Fruit fly (Drosophila melanogaster) whole organism, embryonic: ENCODE data around the gene CG5381.

Source experiments
- Atf6 ChIP-seq: fragments of 200-800 bp; sonication (Bioruptor generic); IDR thresholded peaks from 2 replicates; pipeline ENCODE4 v1.3.6; 2022; ENCODE audit warnings: missing biosample characterization, missing genetic modification characterization
- B-H1 ChIP-seq: fragments of 200-800 bp; sonication (Bioruptor generic); IDR thresholded peaks from 3 replicates; pipeline ENCODE4 v1.3.6; 2022; ENCODE audit warnings: missing biosample characterization, missing genetic modification characterization
- CG10321 ChIP-seq: fragments of 200-800 bp; sonication (Bioruptor generic); IDR thresholded peaks from 2 replicates; pipeline ENCODE4 v1.3.6; 2022; ENCODE audit warnings: missing biosample characterization, missing genetic modification characterization
- CG10654 ChIP-seq: fragments of 200-800 bp; sonication (Bioruptor generic); optimal IDR thresholded peaks from 2 replicates; lab custom pipeline; 2016; ENCODE audit warnings: missing biosample characterization, missing genetic modification characterization
- CG12769 ChIP-seq: fragments of 200-800 bp; sonication (Bioruptor generic); optimal IDR thresholded peaks from 2 replicates; lab custom pipeline; 2019; ENCODE audit warnings: missing biosample characterization, mild to moderate bottlenecking, missing genetic modification characterization, moderate library complexity
- CG14441 ChIP-seq: fragments of 200-800 bp; sonication (Bioruptor generic); IDR thresholded peaks from 2 replicates; pipeline ENCODE4 v1.3.6; 2022; ENCODE audit warnings: missing biosample characterization, missing genetic modification characterization
- CG14710 ChIP-seq: fragments of 200-800 bp; sonication (Bioruptor generic); optimal IDR thresholded peaks from 3 replicates; lab custom pipeline; 2019; ENCODE audit warnings: missing biosample characterization, mild to moderate bottlenecking, missing genetic modification characterization, moderate library complexity
- CG15011 ChIP-seq: fragments of 200-800 bp; sonication (Bioruptor generic); optimal IDR thresholded peaks from 3 replicates; lab custom pipeline; 2018; ENCODE audit warnings: missing biosample characterization, mild to moderate bottlenecking, missing genetic modification characterization
- CG2678 ChIP-seq: fragments of 200-800 bp; sonication (Bioruptor generic); optimal IDR thresholded peaks from 3 replicates; lab custom pipeline; 2019; ENCODE audit warnings: missing biosample characterization, mild to moderate bottlenecking, missing genetic modification characterization, moderate library complexity
- CG31365 ChIP-seq: fragments of 200-800 bp; sonication (Bioruptor generic); optimal IDR thresholded peaks from 2 replicates; lab custom pipeline; 2018; ENCODE audit warnings: missing biosample characterization, mild to moderate bottlenecking, missing genetic modification characterization
- CG34224 ChIP-seq: fragments of 200-800 bp; sonication (Bioruptor generic); IDR thresholded peaks from 3 replicates; pipeline ENCODE4 v1.3.6; 2022; ENCODE audit warnings: missing biosample characterization, missing genetic modification characterization; ENCODE audit not compliant: partially characterized antibody
- CG3995 ChIP-seq: fragments of 200-800 bp; sonication (Bioruptor generic); optimal IDR thresholded peaks from 3 replicates; lab custom pipeline; 2016; ENCODE audit warnings: missing biosample characterization, missing genetic modification characterization
- CG4617 ChIP-seq: fragments of 200-800 bp; sonication (Bioruptor generic); optimal IDR thresholded peaks from 3 replicates; lab custom pipeline; 2016; ENCODE audit warnings: missing biosample characterization, missing genetic modification characterization, borderline replicate concordance
- CG4707 ChIP-seq: fragments of 200-800 bp; sonication (Bioruptor generic); optimal IDR thresholded peaks from 2 replicates; lab custom pipeline; 2018; ENCODE audit warnings: missing biosample characterization, mild to moderate bottlenecking, missing genetic modification characterization, moderate library complexity
- CG6689 ChIP-seq: fragments of 200-800 bp; sonication (Bioruptor generic); IDR thresholded peaks from 2 replicates; pipeline ENCODE4 v1.3.6; 2022; ENCODE audit warnings: missing biosample characterization, missing genetic modification characterization
- CG8924 ChIP-seq: fragments of 200-800 bp; optimal IDR thresholded peaks from 3 replicates; lab custom pipeline; 2019; ENCODE audit warnings: missing biosample characterization, mild to moderate bottlenecking, missing genetic modification characterization, moderate library complexity
- CTCF ChIP-seq: fragments of 200-800 bp; sonication (Bioruptor generic); optimal IDR thresholded peaks from 2 replicates; lab custom pipeline; 2017; ENCODE audit warnings: missing biosample characterization, mild to moderate bottlenecking, missing genetic modification characterization, moderate library complexity
- D ChIP-seq, 2 experiments: fragments of 200-800 bp in 1 of 2; fragments of >200 bp in 1 of 2; sonication (Bioruptor generic) in 1 of 2; optimal IDR thresholded peaks; 2 replicates in 1 of 2; 3 replicates in 1 of 2; lab custom pipeline; 2017; ENCODE audit warnings: mild to moderate bottlenecking in 1 of 2, missing biosample characterization in 1 of 2, missing genetic modification characterization in 1 of 2, missing genetic modification reagents in 1 of 2
- Dbx ChIP-seq: fragments of 200-800 bp; sonication (Bioruptor generic); IDR thresholded peaks from 3 replicates; pipeline ENCODE4 v1.3.6; 2022; ENCODE audit warnings: missing biosample characterization, missing genetic modification characterization
- Dip3 ChIP-seq: fragments of 200-800 bp; sonication (Bioruptor generic); optimal IDR thresholded peaks from 3 replicates; lab custom pipeline; 2016; ENCODE audit warnings: missing biosample characterization, missing genetic modification characterization
- HLH54F ChIP-seq: fragments of 200-800 bp; sonication (Bioruptor generic); optimal IDR thresholded peaks from 3 replicates; lab custom pipeline; 2016; ENCODE audit warnings: missing biosample characterization, missing genetic modification characterization
- HLHmδ ChIP-seq: fragments of 200-800 bp; sonication (Bioruptor generic); optimal IDR thresholded peaks from 2 replicates; lab custom pipeline; 2018; ENCODE audit warnings: missing biosample characterization, mild to moderate bottlenecking, missing genetic modification characterization, moderate library complexity
- Hand ChIP-seq: fragments of 200-800 bp; sonication (Bioruptor generic); optimal IDR thresholded peaks from 2 replicates; lab custom pipeline; 2017; ENCODE audit warnings: mild to moderate bottlenecking, missing biosample characterization, missing genetic modification reagents, missing genetic modification characterization
- Hr3 ChIP-seq: fragments of 200-800 bp; sonication (Bioruptor generic); optimal IDR thresholded peaks from 3 replicates; lab custom pipeline; 2016; ENCODE audit warnings: missing biosample characterization, missing genetic modification characterization
- MBD-R2 ChIP-seq: fragments of 200-800 bp; sonication (Bioruptor generic); IDR thresholded peaks from 2 replicates; pipeline ENCODE4 v1.3.6; 2022; ENCODE audit warnings: missing biosample characterization, missing genetic modification characterization
- Neu2 ChIP-seq: fragments of 200-800 bp; sonication (Bioruptor generic); optimal IDR thresholded peaks from 3 replicates; lab custom pipeline; 2016; ENCODE audit warnings: missing biosample characterization, missing genetic modification characterization, borderline replicate concordance
- Pdp1 ChIP-seq, 2 experiments: fragments of 200-800 bp; sonication (Bioruptor generic); optimal IDR thresholded peaks; 3 replicates each; lab custom pipeline; 2016; ENCODE audit warnings: missing biosample characterization in 2 of 2, missing genetic modification characterization in 2 of 2, mild to moderate bottlenecking in 1 of 2, moderate library complexity in 1 of 2
- Scr ChIP-seq: fragments of 200-800 bp; sonication (Bioruptor generic); IDR thresholded peaks from 2 replicates; pipeline ENCODE4 v1.3.6; 2022; ENCODE audit warnings: missing biosample characterization, missing genetic modification characterization; ENCODE audit not compliant: partially characterized antibody
- Ssrp ChIP-seq: fragments of 200-800 bp; sonication (Bioruptor generic); optimal IDR thresholded peaks from 2 replicates; lab custom pipeline; 2018; ENCODE audit warnings: missing biosample characterization, mild to moderate bottlenecking, missing genetic modification characterization, moderate library complexity
- ab ChIP-seq: fragments of 200-800 bp; sonication (Bioruptor generic); optimal IDR thresholded peaks from 2 replicates; lab custom pipeline; 2016; ENCODE audit warnings: missing biosample characterization, missing genetic modification characterization
- az2 ChIP-seq: fragments of 200-800 bp; sonication (Bioruptor generic); optimal IDR thresholded peaks from 3 replicates; lab custom pipeline; 2016; ENCODE audit warnings: missing biosample characterization, missing genetic modification characterization
- btn ChIP-seq: fragments of 200-800 bp; sonication (Bioruptor generic); optimal IDR thresholded peaks from 2 replicates; lab custom pipeline; 2016; ENCODE audit warnings: missing biosample characterization, missing genetic modification characterization
- caup ChIP-seq: fragments of 200-800 bp; sonication (Bioruptor generic); optimal IDR thresholded peaks from 3 replicates; lab custom pipeline; 2017; ENCODE audit warnings: missing biosample characterization, mild to moderate bottlenecking, missing genetic modification characterization, moderate library complexity; ENCODE audit not compliant: severe bottlenecking
- cg ChIP-seq: fragments of 200-800 bp; sonication (Bioruptor generic); optimal IDR thresholded peaks from 3 replicates; lab custom pipeline; 2019; ENCODE audit warnings: missing biosample characterization, mild to moderate bottlenecking, missing genetic modification characterization, moderate library complexity
- crol ChIP-seq: fragments of 200-800 bp; sonication (Bioruptor generic); IDR thresholded peaks from 2 replicates; pipeline ENCODE4 v1.3.6; 2022; ENCODE audit warnings: missing biosample characterization, missing genetic modification characterization
- disco-r ChIP-seq: fragments of 200-800 bp; sonication (Bioruptor generic); optimal IDR thresholded peaks from 2 replicates; lab custom pipeline; 2016; ENCODE audit warnings: missing biosample characterization, missing genetic modification characterization
- dpn ChIP-seq, 2 experiments: fragments of 200-800 bp; sonication (Bioruptor generic); optimal IDR thresholded peaks; 3 replicates each; lab custom pipeline; 2016; ENCODE audit warnings: missing biosample characterization in 2 of 2, missing genetic modification characterization in 2 of 2
- gcm2 ChIP-seq: fragments of 200-800 bp; sonication (Bioruptor generic); optimal IDR thresholded peaks from 2 replicates; lab custom pipeline; 2016; ENCODE audit warnings: missing biosample characterization, missing genetic modification characterization
- gfzf ChIP-seq: fragments of 200-800 bp; sonication (Bioruptor generic); optimal IDR thresholded peaks from 2 replicates; lab custom pipeline; 2016; ENCODE audit warnings: missing biosample characterization, mild to moderate bottlenecking, missing genetic modification characterization, moderate library complexity
- hb ChIP-seq: fragments of 200-800 bp; sonication (Bioruptor generic); IDR thresholded peaks from 3 replicates; pipeline ENCODE4 v1.3.6; 2022; ENCODE audit warnings: missing biosample characterization, missing genetic modification characterization; ENCODE audit not compliant: partially characterized antibody
- kah ChIP-seq: fragments of 200-800 bp; sonication (Bioruptor generic); optimal IDR thresholded peaks from 2 replicates; lab custom pipeline; 2018; ENCODE audit warnings: missing biosample characterization, mild to moderate bottlenecking, missing genetic modification characterization
- lola ChIP-seq, 3 experiments: fragments of >200 bp in 2 of 3; fragments of 200-800 bp in 1 of 3; sonication (Bioruptor generic) in 1 of 3; optimal IDR thresholded peaks; 2 replicates each; lab custom pipeline; 2017 to 2019; ENCODE audit warnings: missing biosample characterization in 3 of 3, missing genetic modification characterization in 3 of 3, mild to moderate bottlenecking in 1 of 3, moderate library complexity in 1 of 3
- mam ChIP-seq: fragments of 200-800 bp; sonication (Bioruptor generic); optimal IDR thresholded peaks from 3 replicates; lab custom pipeline; 2016; ENCODE audit warnings: missing biosample characterization, missing genetic modification characterization
- pho ChIP-seq: fragments of 200-800 bp; sonication (Bioruptor generic); optimal IDR thresholded peaks from 2 replicates; lab custom pipeline; 2016; ENCODE audit warnings: missing biosample characterization, missing genetic modification characterization
- repo ChIP-seq: fragments of 200-800 bp; sonication (Bioruptor generic); optimal IDR thresholded peaks from 2 replicates; lab custom pipeline; 2016; ENCODE audit warnings: missing biosample characterization, missing genetic modification characterization
- rib ChIP-seq: fragments of 200-800 bp; sonication (Bioruptor generic); IDR thresholded peaks from 2 replicates; pipeline ENCODE4 v1.3.6; 2022; ENCODE audit warnings: missing biosample characterization, missing genetic modification characterization
- run ChIP-seq: fragments of 200-800 bp; sonication (Bioruptor generic); optimal IDR thresholded peaks from 3 replicates; lab custom pipeline; 2018; ENCODE audit warnings: missing biosample characterization, mild to moderate bottlenecking, missing genetic modification characterization
- sens-2 ChIP-seq: fragments of 200-800 bp; sonication (Bioruptor generic); IDR thresholded peaks from 2 replicates; pipeline ENCODE4 v1.3.6; 2022; ENCODE audit warnings: missing biosample characterization, missing genetic modification characterization
- slbo ChIP-seq: fragments of 200-800 bp; sonication (Bioruptor generic); IDR thresholded peaks from 2 replicates; pipeline ENCODE4 v1.3.6; 2022; ENCODE audit warnings: missing biosample characterization, missing genetic modification characterization

The CG5381 gene

DNA sequence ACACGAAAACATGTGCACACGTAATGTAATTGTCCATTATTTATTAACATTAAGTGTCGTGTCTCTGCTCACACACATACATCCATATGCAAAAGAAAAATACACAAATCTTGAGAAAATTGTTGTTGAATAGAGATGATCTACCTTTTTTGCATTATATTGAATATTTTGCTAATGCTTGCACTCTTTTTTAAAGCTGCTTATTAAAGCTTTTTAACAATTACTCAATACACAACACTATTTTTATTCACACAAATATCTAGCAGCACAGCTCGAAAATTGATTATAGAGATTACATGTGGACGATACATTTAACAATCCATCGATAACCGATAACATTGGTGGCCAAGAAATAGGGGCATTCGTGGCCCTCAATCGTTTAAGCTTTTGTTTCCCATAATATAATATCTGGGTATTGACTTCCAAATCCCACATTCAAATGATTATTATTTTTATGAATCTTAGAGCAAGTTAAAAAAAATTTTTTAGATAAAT, 30.8 kb downstream of the CG5381 start, which contains the start of gene Ufd4 (continued):
- TF ChIP-seq B-H1 (GFP tag; lab: Robert Waterston, UW) (peak; percentile 46; the same call in 1 of the 3 replicates), CG4707 (no peak), CTCF (GFP tag; lab: Kevin White, UChicago) (no peak), az2 (GFP tag; lab: Kevin White, UChicago) (peak; percentile 72), CG15011 (GFP tag; lab: Kevin White, UChicago) (no peak), Ssrp (tag; lab: Kevin White, UChicago) (peak; percentile 68), CG14441 (no peak; the same call in 1 of the 2 replicates), disco-r (GFP tag; lab: Kevin White, UChicago) (no peak), cg (GFP tag; lab: Kevin White, UChicago) (peak; percentile 84), gfzf (GFP tag; lab: Kevin White, UChicago) (peak; percentile 14), kah (GFP tag; lab: Kevin White, UChicago) (peak; percentile 43), CG3995 (peak; percentile 49), mam (GFP tag; lab: Kevin White, UChicago) (peak; percentile 62), btn (GFP tag; lab: Kevin White, UChicago) (peak; percentile 14), sens-2 (GFP tag; lab: Robert Waterston, UW) (no peak), CG14710 (tag; lab: Kevin White, UChicago) (peak; percentile 66), Scr (GFP tag; lab: Robert Waterston, UW) (peak; percentile 55), MBD-R2 (peak; percentile 45; the same call in 1 of the 2 replicates), Atf6 (GFP tag; lab: Robert Waterston, UW) (peak; percentile 78), hb (GFP tag; lab: Robert Waterston, UW) (no peak), rib (GFP tag; lab: Robert Waterston, UW) (peak; percentile 25; the same call in 1 of the 2 replicates), CG31365 (tag; lab: Kevin White, UChicago) (no peak), Hr3 (GFP tag; lab: Kevin White, UChicago) (peak; percentile 30), HLH54F (GFP tag; lab: Kevin White, UChicago) (peak; percentile 63), CG34224 (GFP tag; lab: Robert Waterston, UW) (peak; percentile 17; the same call in 1 of the 3 replicates), HLHmδ (no peak), ab (GFP tag; lab: Kevin White, UChicago) (no peak), CG12769 (tag; lab: Kevin White, UChicago) (no peak), CG2678 (tag; lab: Kevin White, UChicago) (no peak), pho (GFP tag; lab: Kevin White, UChicago) (peak; percentile 61), Neu2 (no peak), slbo (GFP tag; lab: Robert Waterston, UW) (no peak; the same call in 1 of the 2 replicates), Pdp1 (GFP tag; optimal IDR thresholded peaks at IDR 0.05; lab: Kevin White, UChicago) (peak; percentile 45 to 80), dpn (GFP tag; optimal IDR thresholded peaks at IDR 0.05; lab: Kevin White, UChicago) (peak; percentile 66 to 76), lola (GFP tag; optimal IDR thresholded peaks at IDR 0.05; lab: Kevin White, UChicago) (peak in 1 of 3 experiments; percentile 66), CG10321 (GFP tag; lab: Robert Waterston, UW) (no peak), repo (GFP tag; lab: Kevin White, UChicago) (peak; percentile 25), CG10654 (peak; percentile 27), CG4617 (GFP tag; lab: Kevin White, UChicago) (peak; percentile 68), caup (GFP tag; lab: Kevin White, UChicago) (no peak), Hand (peak; percentile 81), CG8924 (tag; lab: Kevin White, UChicago) (peak; percentile 65), D (optimal IDR thresholded peaks at IDR 0.05; lab: Kevin White, UChicago) (no peak), D (GFP tag; optimal IDR thresholded peaks at IDR 0.05; lab: Kevin White, UChicago) (peak; percentile 26), Dip3 (GFP tag; lab: Kevin White, UChicago) (peak; percentile 55), Dbx (GFP tag; lab: Robert Waterston, UW) (peak; percentile 68; the same call in 1 of the 3 replicates), run (tag; lab: Kevin White, UChicago) (peak; percentile 1), gcm2 (peak; percentile 56), CG6689 (GFP tag; lab: Robert Waterston, UW) (peak; percentile 75; the same call in 1 of the 2 replicates), crol (no peak)
